Worm (Caenorhabditis elegans) whole organism, midembryonic: Measurements from ENCODE around the gene C49C8.1.
A peak's percentile ranks its signal among the peaks of the same experiment; 100 is the strongest.

Experiments used
- T22C8.4 ChIP-seq: fragments of 200-800 bp; sonication (Bioruptor generic); IDR thresholded peaks from 2 replicates; pipeline ENCODE4 v1.3.6; 2022; ENCODE audit warnings: missing genetic modification characterization, missing compliant biosample characterization
- cog-1 ChIP-seq: sonication (generic microtip); optimal IDR thresholded peaks from 2 replicates; lab custom pipeline; 2016; ENCODE audit warnings: missing genetic modification characterization, missing compliant biosample characterization
- flt-1 ChIP-seq: fragments of 200-800 bp; sonication (Bioruptor generic); IDR thresholded peaks from 2 replicates; pipeline ENCODE4 v1.3.6; 2022; ENCODE audit warnings: missing genetic modification characterization, missing compliant biosample characterization
- klf-2 ChIP-seq: fragments of 200-800 bp; sonication (Bioruptor generic); conservative IDR thresholded peaks from 2 replicates; pipeline ENCODE4 v1.3.6; 2022; ENCODE audit warnings: missing genetic modification reagents, missing genetic modification characterization, missing compliant biosample characterization
- med-1 ChIP-seq: sonication (generic microtip); optimal IDR thresholded peaks from 2 replicates; lab custom pipeline; 2017; ENCODE audit warnings: missing genetic modification characterization, mild to moderate bottlenecking, missing compliant biosample characterization, antibody characterized with exemption, missing genetic modification reagents; ENCODE audit not compliant: insufficient read depth
- ref-1 ChIP-seq: fragments of 200-800 bp; sonication (Bioruptor generic); conservative IDR thresholded peaks from 2 replicates; pipeline ENCODE4 v1.3.6; 2022; ENCODE audit warnings: missing genetic modification reagents, missing genetic modification characterization, missing compliant biosample characterization
- tab-1 ChIP-seq: fragments of 200-800 bp; sonication (Bioruptor generic); IDR thresholded peaks from 2 replicates; pipeline ENCODE4 v1.3.6; 2022; ENCODE audit warnings: missing genetic modification characterization, missing compliant biosample characterization
- ztf-23 ChIP-seq: fragments of 200-800 bp; sonication (Bioruptor generic); IDR thresholded peaks from 2 replicates; pipeline ENCODE4 v1.3.6; 2022; ENCODE audit warnings: missing genetic modification reagents, missing genetic modification characterization, missing compliant biosample characterization
- ztf-29 ChIP-seq: fragments of 200-800 bp; sonication (Bioruptor generic); IDR thresholded peaks from 2 replicates; pipeline ENCODE4 v1.3.6; 2022; ENCODE audit warnings: missing genetic modification reagents, missing genetic modification characterization, missing compliant biosample characterization

C49C8.1 gene

ce11 chrIV:8654115-8654628 is at the start of gene C49C8.1:
TSS of gene C49C8.1 (plus strand) at chrIV:8654578.
- TF ChIP-seq ztf-23 (GFP tag; lab: Robert Waterston, UW) (no peak), ztf-29 (no peak), klf-2 (no peak), cog-1 (tag; lab: Kevin White, UChicago) (no peak), tab-1 (GFP tag; lab: Robert Waterston, UW) (no peak), med-1 (GFP tag; lab: Kevin White, UChicago) (no peak), flt-1 (GFP tag; lab: Robert Waterston, UW) (no peak)

- TF ChIP-seq ztf-29: no peak
- no peak for TF ChIP-seq flt-1 (GFP tag; lab: Robert Waterston, UW)
- TF ChIP-seq ref-1: no peak
- no peak for TF ChIP-seq tab-1 (GFP tag; lab: Robert Waterston, UW)
- no peak for TF ChIP-seq klf-2
- no peak for TF ChIP-seq T22C8.4 (GFP tag; lab: Robert Waterston, UW)
- no peak for TF ChIP-seq cog-1 (tag; lab: Kevin White, UChicago)
- no peak for TF ChIP-seq med-1 (GFP tag; lab: Kevin White, UChicago)
- no peak for TF ChIP-seq ztf-23 (GFP tag; lab: Robert Waterston, UW)
Observed at ce11 chrIV:8605217-8605616, 49.2 kb upstream of the C49C8.1 start.

- no peak for TF ChIP-seq med-1 (GFP tag; lab: Kevin White, UChicago)
Observed at ce11 chrIV:8608204-8608603, 46.2 kb upstream of the C49C8.1 start.

- TF ChIP-seq ztf-29 (no peak), klf-2 (no peak), tab-1 (GFP tag; lab: Robert Waterston, UW) (no peak), T22C8.4 (GFP tag; lab: Robert Waterston, UW) (no peak), flt-1 (GFP tag; lab: Robert Waterston, UW) (no peak), ztf-23 (GFP tag; lab: Robert Waterston, UW) (no peak), ref-1 (no peak), med-1 (GFP tag; lab: Kevin White, UChicago) (no peak), cog-1 (tag; lab: Kevin White, UChicago) (no peak)
Observed at ce11 chrIV:8608934-8609333, 45.4 kb upstream of the C49C8.1 start, which contains the start of gene F42A9.6. TSS of gene F42A9.6 (plus strand) at chrIV:8609234.

ce11 chrIV:8611886-8612542 is 42.4 kb upstream of the C49C8.1 start, which contains the start of the genes F42A9.17 and cyp-33E2:
TSS of gene F42A9.17 (minus strand) at chrIV:8611936.
TSS of gene cyp-33E2 (plus strand) at chrIV:8612334.
- no peak for TF ChIP-seq med-1 (GFP tag; lab: Kevin White, UChicago)
- TF ChIP-seq ref-1: no peak

ce11 chrIV:8614680-8615079 is 39.7 kb upstream of the C49C8.1 start, which contains the start of gene cyp-33E3:
TSS of gene cyp-33E3 (plus strand) at chrIV:8614995.
- TF ChIP-seq flt-1 (GFP tag; lab: Robert Waterston, UW) (no peak), ref-1 (no peak), T22C8.4 (GFP tag; lab: Robert Waterston, UW) (no peak), med-1 (GFP tag; lab: Kevin White, UChicago) (no peak), tab-1 (GFP tag; lab: Robert Waterston, UW) (no peak), klf-2 (no peak), ztf-23 (GFP tag; lab: Robert Waterston, UW) (no peak), ztf-29 (no peak), cog-1 (tag; lab: Kevin White, UChicago) (no peak)

- TF ChIP-seq T22C8.4 (GFP tag; lab: Robert Waterston, UW) (no peak), flt-1 (GFP tag; lab: Robert Waterston, UW) (no peak), klf-2 (no peak), med-1 (GFP tag; lab: Kevin White, UChicago) (no peak), tab-1 (GFP tag; lab: Robert Waterston, UW) (no peak), ref-1 (no peak), cog-1 (tag; lab: Kevin White, UChicago) (no peak), ztf-29 (no peak), ztf-23 (GFP tag; lab: Robert Waterston, UW) (no peak)
Observed at ce11 chrIV:8615314-8615713, 39.1 kb upstream of the C49C8.1 start.

- no peak for TF ChIP-seq klf-2
- TF ChIP-seq tab-1 (GFP tag; lab: Robert Waterston, UW): no peak
Observed at ce11 chrIV:8617047-8617446, 37.3 kb upstream of the C49C8.1 start, which contains the start of the genes F42A9.7 and F42A9.3. TSS of gene F42A9.7 (minus strand) at chrIV:8617147. TSS of gene F42A9.3 (plus strand) at chrIV:8617260.

- no peak for TF ChIP-seq tab-1 (GFP tag; lab: Robert Waterston, UW)
- TF ChIP-seq klf-2: no peak
- no peak for TF ChIP-seq flt-1 (GFP tag; lab: Robert Waterston, UW)
- no peak for TF ChIP-seq ztf-29
- no peak for TF ChIP-seq ztf-23 (GFP tag; lab: Robert Waterston, UW)
- no peak for TF ChIP-seq med-1 (GFP tag; lab: Kevin White, UChicago)
- TF ChIP-seq T22C8.4 (GFP tag; lab: Robert Waterston, UW): no peak
- no peak for TF ChIP-seq ref-1
- TF ChIP-seq cog-1 (tag; lab: Kevin White, UChicago): no peak
Observed at ce11 chrIV:8618698-8619097, 35.7 kb upstream of the C49C8.1 start, which contains the start of gene F42A9.8. TSS of gene F42A9.8 (minus strand) at chrIV:8618785.

ce11 chrIV:8620102-8620733 is 34.2 kb upstream of the C49C8.1 start, which contains the start of gene lin-49:
TSS of gene lin-49 (plus strand) at chrIV:8620683.
- TF ChIP-seq ref-1 (no peak), cog-1 (tag; lab: Kevin White, UChicago) (peak; percentile 43)
